Worm (Caenorhabditis elegans) whole organism, late embryonic: ENCODE results near the gene wdr-5.3.

Experiments
- ets-4 ChIP-seq: sonication (generic microtip); optimal IDR thresholded peaks from 2 replicates; lab custom pipeline; 2016; ENCODE audit warnings: missing genetic modification characterization, missing compliant biosample characterization
- unc-42 ChIP-seq: sonication (generic microtip); optimal IDR thresholded peaks from 2 replicates; lab custom pipeline; 2016; ENCODE audit warnings: missing genotype, missing genetic modification characterization, missing compliant biosample characterization

- TF ChIP-seq ets-4 (tag; lab: Kevin White, UChicago) = no peak
- TF ChIP-seq unc-42 (tag; lab: Kevin White, UChicago) = no peak
Observed at ce11 chrV:10711004-10711403, 25.9 kb upstream of the wdr-5.3 start.
